Worm (Caenorhabditis elegans) whole organism, L4 larva: ENCODE measurements around the gene nspe-6.

Experiments
- D1046.2 ChIP-seq: fragments of 200-800 bp; sonication (Bioruptor generic); IDR thresholded peaks from 2 replicates; pipeline ENCODE4 v1.3.6; 2022; ENCODE audit warnings: missing genetic modification characterization, missing compliant biosample characterization
- F10B5.3 ChIP-seq: sonication (generic microtip); optimal IDR thresholded peaks from 2 replicates; lab custom pipeline; 2016; ENCODE audit warnings: mild to moderate bottlenecking, missing genetic modification characterization, missing compliant biosample characterization
- F26F4.8 ChIP-seq: fragments of 200-800 bp; sonication (Bioruptor generic); conservative IDR thresholded peaks from 2 replicates; pipeline ENCODE4 v1.3.6; 2022; ENCODE audit warnings: missing genetic modification characterization, missing compliant biosample characterization
- F37D6.2 ChIP-seq: sonication (generic microtip); optimal IDR thresholded peaks from 2 replicates; lab custom pipeline; 2016; ENCODE audit warnings: mild to moderate bottlenecking, missing genetic modification characterization, missing compliant biosample characterization
- F44E2.7 ChIP-seq: fragments of 200-800 bp; sonication (Bioruptor generic); IDR thresholded peaks from 2 replicates; pipeline ENCODE4 v2.1.2; 2022; ENCODE audit warnings: missing genetic modification characterization, missing compliant biosample characterization
- T20F7.1 ChIP-seq: fragments of 200-800 bp; sonication (Bioruptor generic); optimal IDR thresholded peaks from 2 replicates; lab custom pipeline; 2018; ENCODE audit warnings: mild to moderate bottlenecking, missing genetic modification characterization, missing compliant biosample characterization
- T26A8.4 ChIP-seq: fragments of 200-800 bp; sonication (Bioruptor generic); IDR thresholded peaks from 2 replicates; pipeline ENCODE4 v1.3.6; 2022; ENCODE audit warnings: missing genetic modification characterization, missing compliant biosample characterization
- aha-1 ChIP-seq: fragments of 150-350 bp; peaks from one replicate; lab custom pipeline; 2014; ENCODE audit warnings: missing biosample characterization, missing genetic modification characterization
- ceh-32 ChIP-seq: sonication (generic microtip); optimal IDR thresholded peaks from 2 replicates; lab custom pipeline; 2016; ENCODE audit warnings: mild to moderate bottlenecking, missing genetic modification characterization, missing compliant biosample characterization; ENCODE audit not compliant: poor library complexity
- ceh-62 ChIP-seq: sonication (generic microtip); optimal IDR thresholded peaks from 2 replicates; lab custom pipeline; 2017; ENCODE audit warnings: missing biosample characterization, missing genetic modification characterization
- ceh-82 ChIP-seq: sonication (generic microtip); optimal IDR thresholded peaks from 2 replicates; lab custom pipeline; 2017; ENCODE audit warnings: missing biosample characterization, missing genetic modification characterization
- ces-1 ChIP-seq: fragments of 150-350 bp; sonication (generic microtip); optimal IDR thresholded peaks from 4 replicates; lab custom pipeline; 2014; ENCODE audit warnings: missing biosample characterization, missing genetic modification reagents, missing genetic modification characterization
- cey-2 ChIP-seq: sonication (generic microtip); optimal IDR thresholded peaks from 3 replicates; lab custom pipeline; 2017; ENCODE audit warnings: missing genetic modification characterization, mild to moderate bottlenecking, missing compliant biosample characterization, antibody characterized with exemption, borderline replicate concordance; ENCODE audit not compliant: insufficient read depth
- daf-12 ChIP-seq: fragments of 150-350 bp; optimal IDR thresholded peaks from 2 replicates; lab custom pipeline; 2014; ENCODE audit warnings: missing biosample characterization, missing genetic modification reagents, missing genetic modification characterization
- daf-8 ChIP-seq: fragments of 200-800 bp; sonication (Bioruptor generic); IDR thresholded peaks from 2 replicates; pipeline ENCODE4 v1.3.6; 2022; ENCODE audit warnings: missing genetic modification characterization, missing compliant biosample characterization
- dmd-6 ChIP-seq: fragments of 200-800 bp; sonication (Bioruptor generic); IDR thresholded peaks from 2 replicates; pipeline ENCODE4 v1.3.6; 2022; ENCODE audit warnings: missing genetic modification reagents, missing genetic modification characterization, missing compliant biosample characterization
- dmd-8 ChIP-seq: fragments of 200-800 bp; sonication (Bioruptor generic); IDR thresholded peaks from 2 replicates; pipeline ENCODE4 v1.3.6; 2022; ENCODE audit warnings: missing genetic modification characterization, missing compliant biosample characterization
- duxl-1 ChIP-seq: sonication (generic microtip); optimal IDR thresholded peaks from 2 replicates; lab custom pipeline; 2016; ENCODE audit warnings: mild to moderate bottlenecking, missing genetic modification characterization, moderate library complexity, missing compliant biosample characterization; ENCODE audit not compliant: poor library complexity
- dve-1 ChIP-seq: sonication (generic microtip); optimal IDR thresholded peaks from 2 replicates; lab custom pipeline; 2017; ENCODE audit warnings: antibody characterized with exemption, mild to moderate bottlenecking, missing genetic modification characterization, missing compliant biosample characterization; ENCODE audit not compliant: insufficient read depth
- gei-8 ChIP-seq: fragments of 200-800 bp; sonication (Bioruptor generic); optimal IDR thresholded peaks from 2 replicates; lab custom pipeline; 2018; ENCODE audit warnings: mild to moderate bottlenecking, missing genetic modification characterization, missing compliant biosample characterization
- hmg-1.1 ChIP-seq: fragments of 200-800 bp; sonication (Bioruptor generic); IDR thresholded peaks from 2 replicates; pipeline ENCODE4 v1.3.6; 2022; ENCODE audit warnings: missing genetic modification reagents, missing genetic modification characterization, missing compliant biosample characterization
- jun-1 ChIP-seq: fragments of 150-350 bp; optimal IDR thresholded peaks from 2 replicates; lab custom pipeline; 2014; ENCODE audit warnings: missing biosample characterization, missing genetic modification reagents, missing genetic modification characterization
- lin-29 ChIP-seq: fragments of 200-800 bp; sonication (Bioruptor generic); IDR thresholded peaks from 2 replicates; pipeline ENCODE4 v1.3.6; 2022; ENCODE audit warnings: missing genetic modification reagents, missing genetic modification characterization, missing compliant biosample characterization
- lin-38 ChIP-seq: fragments of 200-800 bp; sonication (Bioruptor generic); IDR thresholded peaks from 2 replicates; pipeline ENCODE4 v1.3.6; 2022; ENCODE audit warnings: missing genetic modification reagents, missing genetic modification characterization, missing compliant biosample characterization
- lsy-2 ChIP-seq, 2 experiments: fragments of 150-350 bp in 1 of 2; sonication (generic microtip) in 1 of 2; optimal IDR thresholded peaks; 2 replicates each; lab custom pipeline; 2014 to 2017; ENCODE audit warnings: missing biosample characterization in 2 of 2, missing genetic modification characterization in 2 of 2
- madf-9 ChIP-seq: fragments of 200-800 bp; sonication (Bioruptor generic); conservative IDR thresholded peaks from 2 replicates; pipeline ENCODE4 v1.3.6; 2022; ENCODE audit warnings: missing genetic modification reagents, missing genetic modification characterization, missing compliant biosample characterization
- mdl-1 ChIP-seq, 2 experiments: fragments of 150-350 bp in 1 of 2; sonication (generic microtip) in 1 of 2; optimal IDR thresholded peaks; 2 replicates each; lab custom pipeline; 2014 to 2017; ENCODE audit warnings: missing biosample characterization in 2 of 2, missing genetic modification characterization in 2 of 2
- mep-1 ChIP-seq: fragments of 150-350 bp; sonication (generic microtip); optimal IDR thresholded peaks from 3 replicates; lab custom pipeline; 2014; ENCODE audit warnings: missing biosample characterization, missing genetic modification characterization
- nhr-10 ChIP-seq: fragments of 150-350 bp; optimal IDR thresholded peaks from 2 replicates; lab custom pipeline; 2014; ENCODE audit warnings: missing biosample characterization, missing genetic modification characterization
- nhr-102 ChIP-seq: sonication (generic microtip); optimal IDR thresholded peaks from 2 replicates; lab custom pipeline; 2016; ENCODE audit warnings: mild to moderate bottlenecking, missing genetic modification characterization, moderate library complexity, missing compliant biosample characterization
- nhr-237 ChIP-seq: sonication (generic microtip); optimal IDR thresholded peaks from 2 replicates; lab custom pipeline; 2017; ENCODE audit warnings: missing biosample characterization, missing genetic modification characterization
- nhr-25 ChIP-seq: sonication (generic microtip); optimal IDR thresholded peaks from 2 replicates; lab custom pipeline; 2017; ENCODE audit warnings: missing genetic modification characterization, mild to moderate bottlenecking, missing compliant biosample characterization, antibody characterized with exemption, moderate library complexity, borderline replicate concordance; ENCODE audit not compliant: insufficient read depth
- nhr-41 ChIP-seq: fragments of 200-800 bp; sonication (Bioruptor generic); IDR thresholded peaks from 2 replicates; pipeline ENCODE4 v1.3.6; 2022; ENCODE audit warnings: missing genetic modification reagents, missing genetic modification characterization, missing compliant biosample characterization
- nhr-76 ChIP-seq: fragments of 150-350 bp; optimal IDR thresholded peaks from 2 replicates; lab custom pipeline; 2014; ENCODE audit warnings: missing biosample characterization, missing genetic modification characterization
- nhr-77 ChIP-seq: fragments of 150-350 bp; optimal IDR thresholded peaks from 2 replicates; lab custom pipeline; 2014; ENCODE audit warnings: missing biosample characterization, missing genetic modification characterization
- php-3 ChIP-seq: fragments of 200-800 bp; sonication (Bioruptor generic); IDR thresholded peaks from 2 replicates; pipeline ENCODE4 v1.3.6; 2022; ENCODE audit warnings: missing genetic modification reagents, missing genetic modification characterization, missing compliant biosample characterization
- pqm-1 ChIP-seq: sonication (generic microtip); optimal IDR thresholded peaks from 2 replicates; lab custom pipeline; 2017; ENCODE audit warnings: missing biosample characterization, missing genetic modification characterization
- rbr-2 ChIP-seq: sonication (generic microtip); optimal IDR thresholded peaks from 2 replicates; lab custom pipeline; 2016; ENCODE audit warnings: missing genotype, missing genetic modification characterization, missing compliant biosample characterization
- set-16 ChIP-seq: fragments of 200-800 bp; sonication (Bioruptor generic); IDR thresholded peaks from 2 replicates; pipeline ENCODE4 v1.3.6; 2022; ENCODE audit warnings: missing genetic modification reagents, missing genetic modification characterization, missing compliant biosample characterization
- spr-3 ChIP-seq: fragments of 200-800 bp; sonication (Bioruptor generic); optimal IDR thresholded peaks from 2 replicates; lab custom pipeline; 2018; ENCODE audit warnings: mild to moderate bottlenecking, missing genetic modification characterization, missing compliant biosample characterization
- tag-97 ChIP-seq: fragments of 200-800 bp; sonication (Bioruptor generic); IDR thresholded peaks from 2 replicates; pipeline ENCODE4 v1.3.6; 2022; ENCODE audit warnings: missing genetic modification characterization, missing compliant biosample characterization
- unc-62 ChIP-seq, 3 experiments: fragments of 150-350 bp in 1 of 3; sonication (generic microtip); optimal IDR thresholded peaks in 2 of 3; peaks in 1 of 3; 1 replicate in 1 of 3; 2 replicates in 2 of 3; lab custom pipeline; 2014 to 2017; ENCODE audit warnings: missing biosample characterization in 3 of 3, missing genetic modification characterization in 3 of 3, missing genetic modification reagents in 3 of 3, missing genotype in 1 of 3
- ztf-11 ChIP-seq: fragments of 150-350 bp; optimal IDR thresholded peaks from 2 replicates; lab custom pipeline; 2014; ENCODE audit warnings: missing biosample characterization, missing genetic modification characterization
- ztf-7 ChIP-seq: fragments of 150-350 bp; optimal IDR thresholded peaks from 2 replicates; lab custom pipeline; 2014; ENCODE audit warnings: missing biosample characterization, missing genetic modification characterization

The nspe-6 gene

ce11 chrII:12616081-12616480 lies at the start of gene nspe-6:
nspe-6 (minus strand) TSS chrII:12616181.
- no peak for TF ChIP-seq gei-8 (GFP tag; lab: Kevin White, UChicago)
- peak; percentile 10 for TF ChIP-seq aha-1 (tag; lab: Kevin White, UChicago)

ce11 chrII:12665019-12665418 lies 49.0 kb upstream of the nspe-6 start:
- TF ChIP-seq hmg-1.1, result peak; percentile 63
- TF ChIP-seq nhr-77 (tag; lab: Kevin White, UChicago), result no peak
- no peak for TF ChIP-seq lsy-2 (tag; optimal IDR thresholded peaks at IDR 0.05; lab: Kevin White, UChicago)
- no peak for TF ChIP-seq T26A8.4 (GFP tag; lab: Robert Waterston, UW)
- peak; percentile 30 for TF ChIP-seq F37D6.2
- no peak for TF ChIP-seq mdl-1 (tag; optimal IDR thresholded peaks at IDR 0.05; lab: Kevin White, UChicago)
- TF ChIP-seq nhr-10, result no peak
- TF ChIP-seq duxl-1 (tag; lab: Kevin White, UChicago), result no peak
- TF ChIP-seq D1046.2 (GFP tag; lab: Robert Waterston, UW), result 0 out of 2 replicates have a peak, but pooled peaks have one; percentile 5
- no peak for TF ChIP-seq lin-38 (GFP tag; lab: Robert Waterston, UW)
- no peak for TF ChIP-seq spr-3
- TF ChIP-seq set-16, result 0 out of 2 replicates have a peak, but pooled peaks have one; percentile 23
- no peak for TF ChIP-seq F26F4.8 (GFP tag; lab: Robert Waterston, UW)

ce11 chrII:12661930-12662329 lies 45.9 kb upstream of the nspe-6 start:
- TF ChIP-seq mep-1 (tag; lab: Kevin White, UChicago) (peak; percentile 18), nhr-237 (tag; lab: Kevin White, UChicago) (no peak), T20F7.1 (no peak), unc-62 (GFP tag; optimal IDR thresholded peaks at IDR 0.05 in 1 of 2; lab: Kevin White, UChicago) (peak in 1 of 2 experiments; percentile 18), unc-62 (tag; optimal IDR thresholded peaks at IDR 0.05; lab: Kevin White, UChicago) (no peak), rbr-2 (tag; lab: Kevin White, UChicago) (peak; percentile 13)

ce11 chrII:12659676-12660371 lies 43.8 kb upstream of the nspe-6 start:
- no peak for TF ChIP-seq daf-8
- no peak for TF ChIP-seq pqm-1
- no peak for TF ChIP-seq nhr-25 (tag; lab: Kevin White, UChicago)
- no peak for TF ChIP-seq nhr-10
- no peak for TF ChIP-seq nhr-76 (tag; lab: Kevin White, UChicago)
- TF ChIP-seq F37D6.2, result no peak
- no peak for TF ChIP-seq tag-97 (GFP tag; lab: Robert Waterston, UW)
- TF ChIP-seq spr-3, result no peak
- no peak for TF ChIP-seq lin-29 (GFP tag; lab: Robert Waterston, UW)
- TF ChIP-seq php-3, result no peak
- no peak for TF ChIP-seq jun-1 (tag; lab: Kevin White, UChicago)
- TF ChIP-seq nhr-102 (tag; lab: Kevin White, UChicago), result no peak
- TF ChIP-seq madf-9 (GFP tag; lab: Robert Waterston, UW), result no peak; the same call in 1 of the 2 replicates
- TF ChIP-seq ceh-82 (tag; lab: Kevin White, UChicago), result no peak
- TF ChIP-seq ceh-62 (tag; lab: Kevin White, UChicago), result no peak
- peak; percentile 34 for TF ChIP-seq ces-1
- TF ChIP-seq ztf-11, result no peak
- no peak for TF ChIP-seq F44E2.7 (GFP tag; lab: Robert Waterston, UW)
- TF ChIP-seq cey-2, result no peak
- no peak for TF ChIP-seq dmd-8
- TF ChIP-seq lin-38 (GFP tag; lab: Robert Waterston, UW), result no peak
- no peak for TF ChIP-seq F10B5.3 (tag; lab: Kevin White, UChicago)
- TF ChIP-seq dve-1, result no peak
- TF ChIP-seq ceh-32 (tag; lab: Kevin White, UChicago), result no peak
- no peak for TF ChIP-seq daf-12 (tag; lab: Kevin White, UChicago)
- TF ChIP-seq dmd-6 (GFP tag; lab: Robert Waterston, UW), result no peak
- TF ChIP-seq nhr-41 (GFP tag; lab: Robert Waterston, UW), result no peak
- no peak for TF ChIP-seq ztf-7
